Fruit fly (Drosophila melanogaster) whole organism, embryonic: ENCODE results near the gene CG4629.

Experiments used
- Atf6 ChIP-seq: fragments of 200-800 bp; sonication (Bioruptor generic); IDR thresholded peaks from 2 replicates; pipeline ENCODE4 v1.3.6; 2022; ENCODE audit warnings: missing biosample characterization, missing genetic modification characterization
- CG1024 ChIP-seq: fragments of 200-800 bp; sonication (Bioruptor generic); IDR thresholded peaks from 2 replicates; pipeline ENCODE4 v1.3.6; 2022; ENCODE audit warnings: missing biosample characterization, missing genetic modification characterization
- CG10543 ChIP-seq: fragments of 200-800 bp; sonication (Bioruptor generic); optimal IDR thresholded peaks from 3 replicates; lab custom pipeline; 2017; ENCODE audit warnings: missing biosample characterization, mild to moderate bottlenecking, missing genetic modification characterization, moderate library complexity
- CG10979 ChIP-seq: fragments of 200-800 bp; sonication (Bioruptor generic); optimal IDR thresholded peaks from 2 replicates; lab custom pipeline; 2018; ENCODE audit warnings: missing biosample characterization, mild to moderate bottlenecking, missing genetic modification characterization, moderate library complexity
- CG12659 ChIP-seq: fragments of 200-800 bp; sonication (Bioruptor generic); optimal IDR thresholded peaks from 3 replicates; lab custom pipeline; 2017; ENCODE audit warnings: mild to moderate bottlenecking, missing biosample characterization, missing genetic modification reagents, missing genetic modification characterization
- CG13123 ChIP-seq: fragments of 200-800 bp; sonication (Bioruptor generic); optimal IDR thresholded peaks from 2 replicates; lab custom pipeline; 2016; ENCODE audit warnings: missing biosample characterization, missing genetic modification characterization
- CG15011 ChIP-seq: fragments of 200-800 bp; sonication (Bioruptor generic); optimal IDR thresholded peaks from 3 replicates; lab custom pipeline; 2018; ENCODE audit warnings: missing biosample characterization, mild to moderate bottlenecking, missing genetic modification characterization
- CG16779 ChIP-seq: fragments of 200-800 bp; sonication (Bioruptor generic); IDR thresholded peaks from 2 replicates; pipeline ENCODE4 v1.3.6; 2022; ENCODE audit warnings: missing biosample characterization, missing genetic modification characterization
- CG16863 ChIP-seq: fragments of 200-800 bp; sonication (Bioruptor generic); optimal IDR thresholded peaks from 3 replicates; lab custom pipeline; 2016; ENCODE audit warnings: missing biosample characterization, missing genetic modification characterization
- CG17829 ChIP-seq: fragments of 200-800 bp; optimal IDR thresholded peaks from 2 replicates; lab custom pipeline; 2019; ENCODE audit warnings: missing biosample characterization, mild to moderate bottlenecking, missing genetic modification characterization, moderate library complexity
- CG17912 ChIP-seq: fragments of 200-800 bp; sonication (Bioruptor generic); optimal IDR thresholded peaks from 2 replicates; lab custom pipeline; 2018; ENCODE audit warnings: missing biosample characterization, mild to moderate bottlenecking, missing genetic modification characterization
- CG1832 ChIP-seq: fragments of 200-800 bp; sonication (Bioruptor generic); optimal IDR thresholded peaks from 2 replicates; lab custom pipeline; 2017; ENCODE audit warnings: missing biosample characterization, mild to moderate bottlenecking, missing genetic modification characterization, inconsistent platforms
- CG18599 ChIP-seq: fragments of 200-800 bp; sonication (Bioruptor generic); optimal IDR thresholded peaks from 3 replicates; lab custom pipeline; 2017; ENCODE audit warnings: missing biosample characterization, missing genetic modification characterization, mild to moderate bottlenecking, moderate library complexity, missing genetic modification reagents
- CG34376 ChIP-seq: fragments of 200-800 bp; sonication (Bioruptor generic); optimal IDR thresholded peaks from 2 replicates; lab custom pipeline; 2018; ENCODE audit warnings: missing biosample characterization, mild to moderate bottlenecking, missing genetic modification characterization
- CG4404 ChIP-seq: fragments of 200-800 bp; sonication (Bioruptor generic); IDR thresholded peaks from 2 replicates; pipeline ENCODE4 v1.3.6; 2022; ENCODE audit warnings: missing biosample characterization, missing genetic modification characterization
- CG4424 ChIP-seq: fragments of 200-800 bp; sonication (Bioruptor generic); optimal IDR thresholded peaks from 3 replicates; lab custom pipeline; 2016; ENCODE audit warnings: missing biosample characterization, missing genetic modification characterization
- CG9609 ChIP-seq: fragments of 200-800 bp; sonication (Bioruptor generic); optimal IDR thresholded peaks from 3 replicates; lab custom pipeline; 2016; ENCODE audit warnings: missing biosample characterization, missing genetic modification characterization
- CoRest ChIP-seq: fragments of 200-800 bp; sonication (Bioruptor generic); optimal IDR thresholded peaks from 3 replicates; lab custom pipeline; 2018; ENCODE audit warnings: missing biosample characterization, mild to moderate bottlenecking, missing genetic modification characterization, moderate library complexity
- Dref ChIP-seq: fragments of 200-800 bp; sonication (Bioruptor generic); IDR thresholded peaks from 2 replicates; pipeline ENCODE4 v1.3.6; 2022; ENCODE audit warnings: missing biosample characterization, missing genetic modification characterization
- Drgx ChIP-seq: fragments of 200-800 bp; sonication (Bioruptor generic); IDR thresholded peaks from 2 replicates; pipeline ENCODE4 v1.3.6; 2022; ENCODE audit warnings: missing biosample characterization, missing genetic modification characterization
- HLHmδ ChIP-seq: fragments of 200-800 bp; sonication (Bioruptor generic); optimal IDR thresholded peaks from 2 replicates; lab custom pipeline; 2018; ENCODE audit warnings: missing biosample characterization, mild to moderate bottlenecking, missing genetic modification characterization, moderate library complexity
- Kr ChIP-seq: fragments of 200-800 bp; sonication (Bioruptor generic); optimal IDR thresholded peaks from 2 replicates; lab custom pipeline; 2017; ENCODE audit warnings: missing biosample characterization, mild to moderate bottlenecking, missing genetic modification characterization
- MESR4 ChIP-seq: fragments of 200-800 bp; sonication (Bioruptor generic); optimal IDR thresholded peaks from 2 replicates; lab custom pipeline; 2018; ENCODE audit warnings: missing biosample characterization, mild to moderate bottlenecking, missing genetic modification characterization, moderate library complexity
- Oaz ChIP-seq: fragments of 200-800 bp; sonication (Bioruptor generic); IDR thresholded peaks from 2 replicates; pipeline ENCODE4 v1.3.6; 2022; ENCODE audit warnings: missing biosample characterization, missing genetic modification characterization
- Optix ChIP-seq: fragments of 200-800 bp; sonication (Bioruptor generic); IDR thresholded peaks from 3 replicates; pipeline ENCODE4 v1.3.6; 2022; ENCODE audit warnings: missing biosample characterization, missing genetic modification characterization
- Rfx ChIP-seq: fragments of 200-800 bp; sonication (Bioruptor generic); IDR thresholded peaks from 2 replicates; pipeline ENCODE4 v1.3.6; 2022; ENCODE audit warnings: missing biosample characterization, missing genetic modification characterization
- Side ChIP-seq: fragments of 200-800 bp; sonication (Bioruptor generic); optimal IDR thresholded peaks from 2 replicates; lab custom pipeline; 2016; ENCODE audit warnings: missing biosample characterization, missing genetic modification characterization
- Six4 ChIP-seq: fragments of 200-800 bp; sonication (Bioruptor generic); optimal IDR thresholded peaks from 2 replicates; lab custom pipeline; 2016; ENCODE audit warnings: missing biosample characterization, missing genetic modification characterization
- Sry-β ChIP-seq: fragments of 200-800 bp; sonication (Bioruptor generic); optimal IDR thresholded peaks from 2 replicates; lab custom pipeline; 2018; ENCODE audit warnings: missing biosample characterization, mild to moderate bottlenecking, missing genetic modification characterization, moderate library complexity
- abd-A ChIP-seq: fragments of 200-800 bp; sonication (Bioruptor generic); optimal IDR thresholded peaks from 3 replicates; lab custom pipeline; 2019; ENCODE audit warnings: missing biosample characterization, mild to moderate bottlenecking, missing genetic modification characterization, moderate library complexity
- ac ChIP-seq: fragments of 200-800 bp; sonication (Bioruptor generic); optimal IDR thresholded peaks from 3 replicates; lab custom pipeline; 2017; ENCODE audit warnings: missing biosample characterization, mild to moderate bottlenecking, missing genetic modification characterization
- amos ChIP-seq: fragments of 200-800 bp; sonication (Bioruptor generic); IDR thresholded peaks from 2 replicates; pipeline ENCODE4 v1.3.6; 2022; ENCODE audit warnings: missing biosample characterization, missing genetic modification characterization; ENCODE audit not compliant: partially characterized antibody
- ash1 ChIP-seq: fragments of 200-800 bp; sonication (Bioruptor generic); optimal IDR thresholded peaks from 2 replicates; lab custom pipeline; 2018; ENCODE audit warnings: missing biosample characterization, mild to moderate bottlenecking, missing genetic modification characterization
- da ChIP-seq: fragments of 200-800 bp; sonication (Bioruptor generic); optimal IDR thresholded peaks from 2 replicates; lab custom pipeline; 2016; ENCODE audit warnings: missing biosample characterization, missing genetic modification characterization
- dpn ChIP-seq, 2 experiments: fragments of 200-800 bp; sonication (Bioruptor generic); optimal IDR thresholded peaks; 3 replicates each; lab custom pipeline; 2016; ENCODE audit warnings: missing biosample characterization in 2 of 2, missing genetic modification characterization in 2 of 2
- esg ChIP-seq: fragments of 200-800 bp; sonication (Bioruptor generic); conservative IDR thresholded peaks from 2 replicates; pipeline ENCODE4 v1.3.6; 2022; ENCODE audit warnings: missing biosample characterization, missing genetic modification characterization
- gcm ChIP-seq: fragments of 200-800 bp; sonication (Bioruptor generic); optimal IDR thresholded peaks from 2 replicates; lab custom pipeline; 2019; ENCODE audit warnings: missing biosample characterization, mild to moderate bottlenecking, missing genetic modification characterization, moderate library complexity
- grn ChIP-seq: fragments of 200-800 bp; sonication (Bioruptor generic); optimal IDR thresholded peaks from 3 replicates; lab custom pipeline; 2017; ENCODE audit warnings: missing biosample characterization, missing genetic modification characterization
- ken ChIP-seq: fragments of 200-800 bp; sonication (Bioruptor generic); IDR thresholded peaks from 3 replicates; pipeline ENCODE4 v1.3.6; 2022; ENCODE audit warnings: missing biosample characterization, missing genetic modification characterization
- kni ChIP-seq: fragments of 200-800 bp; sonication (Bioruptor generic); optimal IDR thresholded peaks from 3 replicates; lab custom pipeline; 2017; ENCODE audit warnings: mild to moderate bottlenecking, missing biosample characterization, missing genetic modification reagents, missing genetic modification characterization
- maf-S ChIP-seq: fragments of 200-800 bp; sonication (Bioruptor generic); optimal IDR thresholded peaks from 2 replicates; lab custom pipeline; 2016; ENCODE audit warnings: missing biosample characterization, missing genetic modification characterization
- mirr ChIP-seq: fragments of 200-800 bp; sonication (Bioruptor generic); optimal IDR thresholded peaks from 3 replicates; lab custom pipeline; 2018; ENCODE audit warnings: missing biosample characterization, mild to moderate bottlenecking, missing genetic modification characterization
- org-1 ChIP-seq: fragments of 200-800 bp; sonication (Bioruptor generic); optimal IDR thresholded peaks from 2 replicates; lab custom pipeline; 2017; ENCODE audit warnings: missing biosample characterization, missing genetic modification characterization
- pb ChIP-seq: fragments of 200-800 bp; sonication (Bioruptor generic); optimal IDR thresholded peaks from 3 replicates; lab custom pipeline; 2016; ENCODE audit warnings: missing biosample characterization, missing genetic modification characterization
- pfk ChIP-seq: fragments of 200-800 bp; sonication (Bioruptor generic); optimal IDR thresholded peaks from 2 replicates; lab custom pipeline; 2018; ENCODE audit warnings: missing biosample characterization, mild to moderate bottlenecking, missing genetic modification characterization, moderate library complexity
- psq ChIP-seq: fragments of 200-800 bp; sonication (Bioruptor generic); optimal IDR thresholded peaks from 2 replicates; lab custom pipeline; 2017; ENCODE audit warnings: missing biosample characterization, missing genetic modification characterization
- tgo ChIP-seq: fragments of 200-800 bp; sonication (Bioruptor generic); IDR thresholded peaks from 3 replicates; pipeline ENCODE4 v1.3.6; 2022; ENCODE audit warnings: missing biosample characterization, missing genetic modification characterization
- unpg ChIP-seq: fragments of 200-800 bp; sonication (Bioruptor generic); optimal IDR thresholded peaks from 3 replicates; lab custom pipeline; 2018; ENCODE audit warnings: missing biosample characterization, mild to moderate bottlenecking, missing genetic modification characterization, moderate library complexity

Gene CG4629

DNA sequence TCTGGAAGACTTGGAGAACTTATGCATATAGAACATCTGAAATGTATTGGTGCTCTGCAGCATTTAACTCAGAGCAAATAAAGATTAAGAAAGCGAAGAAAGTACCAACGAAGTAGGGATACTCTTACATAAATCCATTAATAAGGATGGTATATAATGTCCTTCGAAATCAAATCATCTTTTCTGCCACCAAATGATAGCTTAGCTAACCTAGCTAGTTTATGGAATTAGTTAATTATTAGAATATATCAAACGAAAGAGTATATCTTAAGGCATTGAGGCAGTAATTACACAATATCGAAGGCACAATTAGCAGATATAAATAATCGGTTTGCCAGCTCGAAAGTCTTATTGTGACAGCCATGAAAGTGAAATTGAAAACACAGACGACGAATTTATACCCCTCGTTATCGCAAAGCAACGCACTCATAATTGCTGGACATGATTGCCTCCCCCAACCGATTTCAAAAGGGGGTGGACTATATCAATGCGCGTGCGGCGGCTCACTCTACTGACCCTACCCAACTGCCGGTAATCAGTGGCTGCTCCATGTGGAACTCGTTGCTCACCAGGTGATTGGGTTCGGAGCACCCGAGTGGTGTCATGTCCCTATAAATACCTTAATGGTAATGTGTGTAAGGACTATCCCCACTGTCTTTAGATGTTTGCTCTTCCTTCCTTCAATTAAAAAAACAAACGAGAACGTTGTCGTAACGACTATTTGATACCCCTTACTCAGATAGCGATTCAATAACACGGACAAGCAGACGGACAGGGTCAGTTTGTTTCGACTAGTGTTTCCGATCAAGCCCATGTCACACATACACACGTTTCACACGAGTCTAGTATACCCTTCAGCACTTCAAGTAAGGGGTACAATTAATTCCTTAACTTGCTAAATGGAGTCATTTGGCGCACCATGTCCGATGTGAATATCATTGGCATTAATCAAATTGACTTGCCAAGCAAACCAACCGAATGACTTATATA is 42.4 kb upstream of the CG4629 start (continued):
- no peak for TF ChIP-seq Oaz (GFP tag; lab: Robert Waterston, UW)
- no peak for TF ChIP-seq da (GFP tag; lab: Kevin White, UChicago)
- peak; percentile 60 for TF ChIP-seq CoRest (tag; lab: Kevin White, UChicago)
- TF ChIP-seq CG4424 (GFP tag; lab: Kevin White, UChicago) = peak; percentile 55
- TF ChIP-seq ken (GFP tag; lab: Robert Waterston, UW) = peak; percentile 62; the same call in 1 of the 3 replicates
- TF ChIP-seq Atf6 (GFP tag; lab: Robert Waterston, UW) = 0 out of 2 replicates have a peak, but pooled peaks have one; percentile 30
- TF ChIP-seq MESR4 = no peak
- TF ChIP-seq Kr (GFP tag; lab: Kevin White, UChicago) = no peak
- peak; percentile 57 for TF ChIP-seq CG17829 (tag; lab: Kevin White, UChicago)
- 0 out of 2 replicates have a peak, but pooled peaks have one; percentile 27 for TF ChIP-seq CG4404
- 0 out of 2 replicates have a peak, but pooled peaks have one; percentile 5 for TF ChIP-seq CG1024 (GFP tag; lab: Robert Waterston, UW)
- no peak for TF ChIP-seq ash1
- peak; percentile 25 for TF ChIP-seq Six4 (GFP tag; lab: Kevin White, UChicago)
- TF ChIP-seq CG12659 (GFP tag; lab: Kevin White, UChicago) = peak; percentile 23
- no peak for TF ChIP-seq psq (GFP tag; lab: Kevin White, UChicago)
- 0 out of 3 replicates have a peak, but pooled peaks have one; percentile 43 for TF ChIP-seq Optix (GFP tag; lab: Robert Waterston, UW)
- no peak for TF ChIP-seq Dref (GFP tag; lab: Robert Waterston, UW)
- TF ChIP-seq grn (GFP tag; lab: Kevin White, UChicago) = no peak
- TF ChIP-seq HLHmδ (GFP tag; lab: Kevin White, UChicago) = no peak
- no peak for TF ChIP-seq CG16779
- peak; percentile 35; the same call in 1 of the 2 replicates for TF ChIP-seq esg (GFP tag; lab: Robert Waterston, UW)
- peak; percentile 43; the same call in 1 of the 2 replicates for TF ChIP-seq Drgx
- TF ChIP-seq gcm (GFP tag; lab: Kevin White, UChicago) = peak; percentile 3
- peak; percentile 64 for TF ChIP-seq CG10979 (tag; lab: Kevin White, UChicago)
- no peak for TF ChIP-seq CG13123 (GFP tag; lab: Kevin White, UChicago)
- TF ChIP-seq CG1832 (GFP tag; lab: Kevin White, UChicago) = no peak
- TF ChIP-seq kni (GFP tag; lab: Kevin White, UChicago) = no peak
- TF ChIP-seq Sry-β (GFP tag; lab: Kevin White, UChicago) = no peak
- no peak for TF ChIP-seq pb (GFP tag; lab: Kevin White, UChicago)
- TF ChIP-seq CG9609 (GFP tag; lab: Kevin White, UChicago) = peak; percentile 37
- peak in 1 of 2 experiments; percentile 35 for TF ChIP-seq dpn (GFP tag; optimal IDR thresholded peaks at IDR 0.05; lab: Kevin White, UChicago)
- peak; percentile 75 for TF ChIP-seq CG18599 (GFP tag; lab: Kevin White, UChicago)
- no peak for TF ChIP-seq pfk (GFP tag; lab: Kevin White, UChicago)
- TF ChIP-seq maf-S = peak; percentile 7
- TF ChIP-seq ac (GFP tag; lab: Kevin White, UChicago) = no peak
- TF ChIP-seq org-1 = peak; percentile 37
- TF ChIP-seq CG17912 (GFP tag; lab: Kevin White, UChicago) = no peak
- no peak for TF ChIP-seq amos (GFP tag; lab: Robert Waterston, UW)
- peak; percentile 49; the same call in 2 of the 3 replicates for TF ChIP-seq tgo (GFP tag; lab: Robert Waterston, UW)
- peak; percentile 59 for TF ChIP-seq unpg
- TF ChIP-seq mirr (GFP tag; lab: Kevin White, UChicago) = no peak
- peak; percentile 23; the same call in 1 of the 2 replicates for TF ChIP-seq Rfx (GFP tag; lab: Robert Waterston, UW)
- TF ChIP-seq abd-A = no peak
- TF ChIP-seq CG34376 (GFP tag; lab: Kevin White, UChicago) = no peak
- no peak for TF ChIP-seq CG10543 (GFP tag; lab: Kevin White, UChicago)
- no peak for TF ChIP-seq CG15011 (GFP tag; lab: Kevin White, UChicago)
- no peak for TF ChIP-seq Side (GFP tag; lab: Kevin White, UChicago)
- TF ChIP-seq CG16863 (GFP tag; lab: Kevin White, UChicago) = peak; percentile 26
